Fruit fly (Drosophila melanogaster) whole organism, embryonic: Measurements from ENCODE around the gene CG7512.

Source experiments
- Abd-B ChIP-seq: fragments of 200-800 bp; sonication (Bioruptor generic); optimal IDR thresholded peaks from 2 replicates; lab custom pipeline; 2018; ENCODE audit warnings: missing biosample characterization, mild to moderate bottlenecking, missing genetic modification characterization, moderate library complexity
- B-H2 ChIP-seq: fragments of 200-800 bp; sonication (Bioruptor generic); optimal IDR thresholded peaks from 2 replicates; lab custom pipeline; 2018; ENCODE audit warnings: missing biosample characterization, mild to moderate bottlenecking, missing genetic modification characterization
- CG10431 ChIP-seq: fragments of 200-800 bp; sonication (Bioruptor generic); optimal IDR thresholded peaks from 3 replicates; lab custom pipeline; 2018; ENCODE audit warnings: missing biosample characterization, mild to moderate bottlenecking, missing genetic modification characterization
- CG10654 ChIP-seq: fragments of 200-800 bp; sonication (Bioruptor generic); optimal IDR thresholded peaks from 2 replicates; lab custom pipeline; 2016; ENCODE audit warnings: missing biosample characterization, missing genetic modification characterization
- CG10959 ChIP-seq: fragments of 200-800 bp; sonication (Bioruptor generic); IDR thresholded peaks from 2 replicates; pipeline ENCODE4 v1.3.6; 2022; ENCODE audit warnings: missing biosample characterization, missing genetic modification characterization
- CG11504 ChIP-seq: fragments of 200-800 bp; sonication (Bioruptor generic); optimal IDR thresholded peaks from 3 replicates; lab custom pipeline; 2019; ENCODE audit warnings: missing biosample characterization, mild to moderate bottlenecking, missing genetic modification characterization, moderate library complexity
- CG12391 ChIP-seq: fragments of 200-800 bp; sonication (Bioruptor generic); optimal IDR thresholded peaks from 3 replicates; lab custom pipeline; 2018; ENCODE audit warnings: missing biosample characterization, mild to moderate bottlenecking, missing genetic modification characterization, moderate library complexity
- CG13296 ChIP-seq: fragments of 200-800 bp; sonication (Bioruptor generic); optimal IDR thresholded peaks from 3 replicates; lab custom pipeline; 2018; ENCODE audit warnings: missing biosample characterization, mild to moderate bottlenecking, missing genetic modification characterization
- CG1647 ChIP-seq: fragments of 200-800 bp; sonication (Bioruptor generic); optimal IDR thresholded peaks from 3 replicates; lab custom pipeline; 2016; ENCODE audit warnings: missing biosample characterization, missing genetic modification characterization
- CG17568 ChIP-seq: fragments of 200-800 bp; sonication (Bioruptor generic); optimal IDR thresholded peaks from 2 replicates; lab custom pipeline; 2018; ENCODE audit warnings: missing biosample characterization, mild to moderate bottlenecking, missing genetic modification characterization, moderate library complexity
- CG18262 ChIP-seq: fragments of 200-800 bp; optimal IDR thresholded peaks from 3 replicates; lab custom pipeline; 2019; ENCODE audit warnings: missing biosample characterization, mild to moderate bottlenecking, missing genetic modification characterization, moderate library complexity
- CG18764 ChIP-seq: fragments of 200-800 bp; sonication (Bioruptor generic); optimal IDR thresholded peaks from 3 replicates; lab custom pipeline; 2016; ENCODE audit warnings: missing biosample characterization, missing genetic modification characterization
- CG2199 ChIP-seq: fragments of 200-800 bp; sonication (Bioruptor generic); IDR thresholded peaks from 3 replicates; pipeline ENCODE4 v1.3.6; 2022; ENCODE audit warnings: missing biosample characterization, missing genetic modification characterization
- CG2202 ChIP-seq: fragments of 200-800 bp; sonication (Bioruptor generic); optimal IDR thresholded peaks from 2 replicates; lab custom pipeline; 2018; ENCODE audit warnings: missing biosample characterization, mild to moderate bottlenecking, missing genetic modification characterization
- CG2712 ChIP-seq: fragments of 200-800 bp; optimal IDR thresholded peaks from 3 replicates; lab custom pipeline; 2019; ENCODE audit warnings: missing biosample characterization, mild to moderate bottlenecking, missing genetic modification characterization, moderate library complexity
- CG2875 ChIP-seq: fragments of 200-800 bp; sonication (Bioruptor generic); optimal IDR thresholded peaks from 2 replicates; lab custom pipeline; 2017; ENCODE audit warnings: missing biosample characterization, mild to moderate bottlenecking, missing genetic modification characterization, missing genetic modification reagents
- CG5245 ChIP-seq: fragments of 200-800 bp; sonication (Bioruptor generic); optimal IDR thresholded peaks from 3 replicates; lab custom pipeline; 2016; ENCODE audit warnings: missing biosample characterization, missing genetic modification characterization
- CG6683 ChIP-seq: fragments of 200-800 bp; sonication (Bioruptor generic); optimal IDR thresholded peaks from 2 replicates; lab custom pipeline; 2017; ENCODE audit warnings: missing biosample characterization, mild to moderate bottlenecking, missing genetic modification characterization, missing genetic modification reagents
- CG7987 ChIP-seq: fragments of 200-800 bp; sonication (Bioruptor generic); optimal IDR thresholded peaks from 2 replicates; lab custom pipeline; 2018; ENCODE audit warnings: missing biosample characterization, mild to moderate bottlenecking, missing genetic modification characterization, moderate library complexity
- CG8089 ChIP-seq: fragments of 200-800 bp; sonication (Bioruptor generic); optimal IDR thresholded peaks from 3 replicates; lab custom pipeline; 2016; ENCODE audit warnings: missing biosample characterization, missing genetic modification characterization
- CG8924 ChIP-seq: fragments of 200-800 bp; optimal IDR thresholded peaks from 3 replicates; lab custom pipeline; 2019; ENCODE audit warnings: missing biosample characterization, mild to moderate bottlenecking, missing genetic modification characterization, moderate library complexity
- CG9876 ChIP-seq: fragments of 200-800 bp; sonication (Bioruptor generic); optimal IDR thresholded peaks from 2 replicates; lab custom pipeline; 2016; ENCODE audit warnings: missing biosample characterization, missing genetic modification characterization
- CG9932 ChIP-seq: fragments of 200-800 bp; sonication (Bioruptor generic); IDR thresholded peaks from 2 replicates; pipeline ENCODE4 v1.3.6; 2022; ENCODE audit warnings: missing biosample characterization, missing genetic modification characterization
- Deaf1 ChIP-seq: fragments of 200-800 bp; optimal IDR thresholded peaks from 3 replicates; lab custom pipeline; 2019; ENCODE audit warnings: missing biosample characterization, mild to moderate bottlenecking, missing genetic modification characterization, moderate library complexity
- Hr39 ChIP-seq: fragments of >200 bp; optimal IDR thresholded peaks from 2 replicates; lab custom pipeline; 2017
- NK7.1 ChIP-seq: fragments of 200-800 bp; sonication (Bioruptor generic); optimal IDR thresholded peaks from 3 replicates; lab custom pipeline; 2016; ENCODE audit warnings: missing biosample characterization, missing genetic modification characterization
- Rx ChIP-seq: fragments of 200-800 bp; sonication (Bioruptor generic); IDR thresholded peaks from 2 replicates; pipeline ENCODE4 v1.3.6; 2022; ENCODE audit warnings: missing biosample characterization, missing genetic modification characterization
- Xrp1 ChIP-seq: fragments of 200-800 bp; sonication (Bioruptor generic); IDR thresholded peaks from 2 replicates; pipeline ENCODE4 v1.3.6; 2022; ENCODE audit warnings: missing biosample characterization, missing genetic modification characterization
- abd-A ChIP-seq: fragments of 200-800 bp; sonication (Bioruptor generic); optimal IDR thresholded peaks from 3 replicates; lab custom pipeline; 2019; ENCODE audit warnings: missing biosample characterization, mild to moderate bottlenecking, missing genetic modification characterization, moderate library complexity
- ase ChIP-seq: fragments of 200-800 bp; sonication (Bioruptor generic); IDR thresholded peaks from 3 replicates; pipeline ENCODE4 v1.3.6; 2022; ENCODE audit warnings: missing biosample characterization, missing genetic modification characterization
- ems ChIP-seq: fragments of 200-800 bp; sonication (Bioruptor generic); optimal IDR thresholded peaks from 3 replicates; lab custom pipeline; 2016; ENCODE audit warnings: missing biosample characterization, missing genetic modification characterization
- eve ChIP-seq, 2 experiments: fragments of >200 bp; optimal IDR thresholded peaks; 2 replicates each; lab custom pipeline; 2017; ENCODE audit warnings: missing biosample characterization in 2 of 2, missing genetic modification characterization in 2 of 2
- ewg ChIP-seq: fragments of 200-800 bp; sonication (Bioruptor generic); optimal IDR thresholded peaks from 3 replicates; lab custom pipeline; 2017; ENCODE audit warnings: mild to moderate bottlenecking, missing biosample characterization, missing genetic modification reagents, missing genetic modification characterization
- exex ChIP-seq: fragments of 200-800 bp; sonication (Bioruptor generic); optimal IDR thresholded peaks from 4 replicates; lab custom pipeline; 2018; ENCODE audit warnings: missing biosample characterization, mild to moderate bottlenecking, missing genetic modification characterization, moderate library complexity
- fd102C ChIP-seq: fragments of 200-800 bp; sonication (Bioruptor generic); optimal IDR thresholded peaks from 2 replicates; lab custom pipeline; 2018; ENCODE audit warnings: missing biosample characterization, mild to moderate bottlenecking, missing genetic modification characterization, moderate library complexity
- gce ChIP-seq: fragments of 200-800 bp; sonication (Bioruptor generic); IDR thresholded peaks from 3 replicates; pipeline ENCODE4 v1.3.6; 2022; ENCODE audit warnings: missing biosample characterization, missing genetic modification characterization
- grau ChIP-seq: fragments of 200-800 bp; optimal IDR thresholded peaks from 3 replicates; lab custom pipeline; 2019; ENCODE audit warnings: missing biosample characterization, mild to moderate bottlenecking, missing genetic modification characterization, moderate library complexity
- kah ChIP-seq: fragments of 200-800 bp; sonication (Bioruptor generic); optimal IDR thresholded peaks from 2 replicates; lab custom pipeline; 2018; ENCODE audit warnings: missing biosample characterization, mild to moderate bottlenecking, missing genetic modification characterization
- lab ChIP-seq: fragments of 200-800 bp; sonication (Bioruptor generic); optimal IDR thresholded peaks from 3 replicates; lab custom pipeline; 2017; ENCODE audit warnings: missing biosample characterization, missing genetic modification characterization, mild to moderate bottlenecking, moderate library complexity, missing genetic modification reagents
- lola ChIP-seq, 3 experiments: fragments of >200 bp in 2 of 3; fragments of 200-800 bp in 1 of 3; sonication (Bioruptor generic) in 1 of 3; optimal IDR thresholded peaks; 2 replicates each; lab custom pipeline; 2017 to 2019; ENCODE audit warnings: missing biosample characterization in 3 of 3, missing genetic modification characterization in 3 of 3, mild to moderate bottlenecking in 1 of 3, moderate library complexity in 1 of 3
- mam ChIP-seq: fragments of 200-800 bp; sonication (Bioruptor generic); optimal IDR thresholded peaks from 3 replicates; lab custom pipeline; 2016; ENCODE audit warnings: missing biosample characterization, missing genetic modification characterization
- nmo ChIP-seq: fragments of 200-800 bp; sonication (Bioruptor generic); optimal IDR thresholded peaks from 2 replicates; lab custom pipeline; 2018; ENCODE audit warnings: missing biosample characterization, mild to moderate bottlenecking, missing genetic modification characterization, moderate library complexity
- pho ChIP-seq: fragments of 200-800 bp; sonication (Bioruptor generic); optimal IDR thresholded peaks from 2 replicates; lab custom pipeline; 2016; ENCODE audit warnings: missing biosample characterization, missing genetic modification characterization
- scrt ChIP-seq: fragments of 200-800 bp; sonication (Bioruptor generic); optimal IDR thresholded peaks from 2 replicates; lab custom pipeline; 2018; ENCODE audit warnings: missing biosample characterization, mild to moderate bottlenecking, missing genetic modification characterization, moderate library complexity
- sd ChIP-seq: fragments of 200-800 bp; sonication (Bioruptor generic); optimal IDR thresholded peaks from 3 replicates; lab custom pipeline; 2018; ENCODE audit warnings: missing biosample characterization, mild to moderate bottlenecking, missing genetic modification characterization, moderate library complexity
- sens-2 ChIP-seq: fragments of 200-800 bp; sonication (Bioruptor generic); IDR thresholded peaks from 2 replicates; pipeline ENCODE4 v1.3.6; 2022; ENCODE audit warnings: missing biosample characterization, missing genetic modification characterization
- slbo ChIP-seq: fragments of 200-800 bp; sonication (Bioruptor generic); IDR thresholded peaks from 2 replicates; pipeline ENCODE4 v1.3.6; 2022; ENCODE audit warnings: missing biosample characterization, missing genetic modification characterization
- ssp ChIP-seq: fragments of 200-800 bp; sonication (Bioruptor generic); IDR thresholded peaks from 2 replicates; pipeline ENCODE4 v1.3.6; 2022; ENCODE audit warnings: missing biosample characterization, missing genetic modification characterization
- wor ChIP-seq: fragments of 200-800 bp; sonication (Bioruptor generic); IDR thresholded peaks from 2 replicates; pipeline ENCODE4 v1.3.6; 2022; ENCODE audit warnings: missing biosample characterization, missing genetic modification characterization
- zen ChIP-seq: fragments of 200-800 bp; sonication (Bioruptor generic); optimal IDR thresholded peaks from 3 replicates; lab custom pipeline; 2018; ENCODE audit warnings: missing biosample characterization, mild to moderate bottlenecking, missing genetic modification characterization, moderate library complexity

CG7512 gene

DNA sequence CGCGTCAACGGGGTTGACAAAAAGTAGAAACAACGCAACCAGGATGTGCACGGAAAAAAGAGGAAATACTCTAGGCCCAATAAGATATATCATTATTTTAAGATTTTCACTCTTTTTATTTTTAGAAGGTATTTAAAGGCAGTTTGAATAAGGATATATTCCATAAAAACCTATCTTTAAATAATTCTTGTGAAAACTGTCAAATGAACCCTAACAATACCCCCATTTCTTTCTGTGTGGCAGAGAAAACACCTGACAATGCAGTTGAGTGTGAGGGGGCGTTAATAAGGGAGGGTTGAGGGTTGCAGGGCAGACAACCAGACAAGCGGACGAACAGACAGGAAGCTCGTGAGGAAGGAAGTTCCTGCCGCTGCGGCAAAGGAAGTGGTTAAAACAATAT lies 38.4 kb downstream of the CG7512 start (continued):
- no peak for TF ChIP-seq CG10431
- TF ChIP-seq CG6683 (GFP tag; lab: Kevin White, UChicago): no peak
- TF ChIP-seq CG10959 (GFP tag; lab: Robert Waterston, UW): peak; percentile 39; the same call in 1 of the 2 replicates
- TF ChIP-seq CG18262 (tag; lab: Kevin White, UChicago): peak; percentile 72
- TF ChIP-seq grau (tag; lab: Kevin White, UChicago): peak; percentile 40
- peak in 1 of 2 experiments; percentile 16 for TF ChIP-seq eve (GFP tag; optimal IDR thresholded peaks at IDR 0.05; lab: Kevin White, UChicago)
- no peak for TF ChIP-seq CG9876
- peak; percentile 38 for TF ChIP-seq ssp (GFP tag; lab: Robert Waterston, UW)
- no peak for TF ChIP-seq sens-2 (GFP tag; lab: Robert Waterston, UW)
- peak; percentile 72 for TF ChIP-seq CG2712 (tag; lab: Kevin White, UChicago)
- peak; percentile 41 for TF ChIP-seq CG2202
- TF ChIP-seq Abd-B (GFP tag; lab: Kevin White, UChicago): peak; percentile 16
- no peak for TF ChIP-seq CG18764 (GFP tag; lab: Kevin White, UChicago)
- peak; percentile 44 for TF ChIP-seq CG8924 (tag; lab: Kevin White, UChicago)
- TF ChIP-seq lola (GFP tag; optimal IDR thresholded peaks at IDR 0.05; lab: Kevin White, UChicago): peak in 1 of 3 experiments; percentile 74
- peak; percentile 82 for TF ChIP-seq Xrp1
- no peak for TF ChIP-seq sd
- TF ChIP-seq CG1647 (GFP tag; lab: Kevin White, UChicago): no peak
- no peak for TF ChIP-seq gce
- no peak for TF ChIP-seq NK7.1
- peak; percentile 16 for TF ChIP-seq lab (GFP tag; lab: Kevin White, UChicago)
- TF ChIP-seq pho (GFP tag; lab: Kevin White, UChicago): no peak
- TF ChIP-seq CG8089 (GFP tag; lab: Kevin White, UChicago): no peak
- TF ChIP-seq ase: no peak

- TF ChIP-seq kah (peak; percentile 100), scrt (GFP tag; lab: Kevin White, UChicago) (peak; percentile 97), ems (GFP tag; lab: Kevin White, UChicago) (no peak), nmo (GFP tag; lab: Kevin White, UChicago) (peak; percentile 4), ewg (GFP tag; lab: Kevin White, UChicago) (no peak), CG13296 (GFP tag; lab: Kevin White, UChicago) (peak; percentile 44), Rx (GFP tag; lab: Robert Waterston, UW) (no peak), CG10654 (GFP tag; lab: Kevin White, UChicago) (no peak), abd-A (peak; percentile 88), Deaf1 (tag; lab: Kevin White, UChicago) (peak; percentile 76), CG12391 (tag; lab: Kevin White, UChicago) (peak; percentile 10), slbo (GFP tag; lab: Robert Waterston, UW) (peak; percentile 29; the same call in 1 of the 2 replicates), CG11504 (tag; lab: Kevin White, UChicago) (peak; percentile 100), CG2875 (GFP tag; lab: Kevin White, UChicago) (peak; percentile 13), B-H2 (GFP tag; lab: Kevin White, UChicago) (no peak), CG9932 (peak; percentile 19; the same call in 1 of the 2 replicates), wor (GFP tag; lab: Robert Waterston, UW) (no peak), Hr39 (lab: Kevin White, UChicago) (no peak), exex (tag; lab: Kevin White, UChicago) (no peak), CG10431 (no peak), CG5245 (GFP tag; lab: Kevin White, UChicago) (no peak), CG2199 (GFP tag; lab: Robert Waterston, UW) (peak; percentile 74; the same call in 1 of the 3 replicates), fd102C (GFP tag; lab: Kevin White, UChicago) (no peak), mam (GFP tag; lab: Kevin White, UChicago) (no peak), CG7987 (GFP tag; lab: Kevin White, UChicago) (no peak), zen (no peak), CG17568 (GFP tag; lab: Kevin White, UChicago) (no peak)
Observed at dm6 chr3L:11552996-11553671, 39.6 kb downstream of the CG7512 start.
